Worm (Caenorhabditis elegans) whole organism, mixed stage, embryonic: ENCODE measurements around the gene Y45G5AM.3.

Source experiments
- blmp-1 ChIP-seq: fragments of 150-350 bp; optimal IDR thresholded peaks from 2 replicates; lab custom pipeline; 2014; ENCODE audit warnings: missing biosample characterization, missing genetic modification characterization
- ces-1 ChIP-seq: fragments of 150-350 bp; optimal IDR thresholded peaks from 2 replicates; lab custom pipeline; 2014; ENCODE audit warnings: missing biosample characterization, missing genetic modification reagents, missing genetic modification characterization
- elt-1 ChIP-seq: sonication (generic microtip); optimal IDR thresholded peaks from 2 replicates; lab custom pipeline; 2017; ENCODE audit warnings: missing genetic modification characterization, mild to moderate bottlenecking, missing compliant biosample characterization, antibody characterized with exemption, moderate library complexity, borderline replicate concordance; ENCODE audit not compliant: insufficient read depth
- elt-3 ChIP-seq: fragments of 150-350 bp; optimal IDR thresholded peaks from 2 replicates; lab custom pipeline; 2014; ENCODE audit warnings: missing biosample characterization, missing genetic modification characterization
- mab-5 ChIP-seq: fragments of 150-350 bp; optimal IDR thresholded peaks from 2 replicates; lab custom pipeline; 2014; ENCODE audit warnings: missing biosample characterization, missing genetic modification characterization
- mls-2 ChIP-seq: sonication (generic microtip); optimal IDR thresholded peaks from 2 replicates; lab custom pipeline; 2016; ENCODE audit warnings: mild to moderate bottlenecking, missing genetic modification characterization, moderate library complexity, missing compliant biosample characterization
- sem-2 ChIP-seq: fragments of 200-800 bp; sonication (Bioruptor generic); optimal IDR thresholded peaks from 2 replicates; lab custom pipeline; 2018; ENCODE audit warnings: mild to moderate bottlenecking, missing genetic modification characterization, missing compliant biosample characterization
- unc-62 ChIP-seq: fragments of 150-350 bp; optimal IDR thresholded peaks from 2 replicates; lab custom pipeline; 2014; ENCODE audit warnings: missing biosample characterization, missing genetic modification reagents, missing genetic modification characterization
- zip-8 ChIP-seq: fragments of 150-350 bp; optimal IDR thresholded peaks from 2 replicates; lab custom pipeline; 2014; ENCODE audit warnings: missing biosample characterization, missing genetic modification characterization

DNA sequence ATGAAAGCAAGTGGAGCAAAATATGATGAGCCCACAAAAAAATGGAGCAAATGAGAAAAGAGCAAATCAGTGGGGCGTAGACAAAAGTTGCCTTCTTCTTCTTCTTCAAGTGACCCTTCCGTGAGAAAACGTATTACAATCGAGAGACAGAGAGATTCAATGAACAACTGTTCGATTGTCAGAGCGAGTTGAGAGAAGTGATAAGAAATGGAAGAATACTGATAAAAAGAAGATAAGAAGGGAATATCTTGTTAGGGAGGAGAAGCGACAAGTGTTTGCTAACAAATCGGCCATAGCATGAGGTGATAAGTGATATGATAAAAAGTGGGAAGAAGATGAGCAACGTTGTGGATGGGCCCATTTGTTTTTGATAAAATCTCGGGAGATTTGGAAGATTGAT is 7.1 kb upstream of the Y45G5AM.3 start:
- TF ChIP-seq blmp-1 (tag; lab: Kevin White, UChicago) (no peak), sem-2 (GFP tag; lab: Kevin White, UChicago) (no peak), elt-1 (tag; lab: Kevin White, UChicago) (no peak), unc-62 (GFP tag; lab: Kevin White, UChicago) (peak; percentile 89), elt-3 (tag; lab: Kevin White, UChicago) (no peak), zip-8 (no peak), mab-5 (tag; lab: Kevin White, UChicago) (no peak), mls-2 (tag; lab: Kevin White, UChicago) (no peak), ces-1 (GFP tag; lab: Kevin White, UChicago) (no peak)
